Worm (Caenorhabditis elegans) whole organism, L1 larva: Measurements from ENCODE around the gene pqn-39.

Experiments used
- ces-1 ChIP-seq: fragments of 150-350 bp; optimal IDR thresholded peaks from 2 replicates; lab custom pipeline; 2014; ENCODE audit warnings: missing biosample characterization, missing genetic modification reagents, missing genetic modification characterization
- dpl-1 ChIP-seq, 3 experiments: fragments of 150-350 bp in 2 of 3; sonication (generic microtip) in 1 of 3; optimal IDR thresholded peaks; 2 replicates each; lab custom pipeline; 2014 to 2017; ENCODE audit warnings: missing biosample characterization in 3 of 3, missing genetic modification characterization in 3 of 3, missing genetic modification reagents in 3 of 3
- nhr-77 ChIP-seq: fragments of 150-350 bp; optimal IDR thresholded peaks from 2 replicates; lab custom pipeline; 2014; ENCODE audit warnings: missing biosample characterization, missing genetic modification characterization

ce11 chrX:13948167-13948566 is 20.3 kb downstream of the pqn-39 start:
- TF ChIP-seq nhr-77 (tag; lab: Kevin White, UChicago) (no peak), dpl-1 (GFP tag; optimal IDR thresholded peaks at IDR 0.05; lab: Kevin White, UChicago) (no peak), ces-1 (no peak)
